Fruit fly (Drosophila melanogaster) whole organism, adult: Measurements from ENCODE around the gene yellow-g2.

Experiments
- CG11617 ChIP-seq: fragments of 200-800 bp; sonication (Bioruptor generic); optimal IDR thresholded peaks from 2 replicates; lab custom pipeline; 2017; ENCODE audit warnings: mild to moderate bottlenecking, missing biosample characterization, missing genetic modification reagents, missing genetic modification characterization
- CG12768 ChIP-seq: fragments of 200-800 bp; sonication (Bioruptor generic); optimal IDR thresholded peaks from 2 replicates; lab custom pipeline; 2017; ENCODE audit warnings: missing biosample characterization, missing genetic modification characterization, mild to moderate bottlenecking, moderate library complexity, missing genetic modification reagents
- CG14711 ChIP-seq: fragments of 200-800 bp; sonication (Bioruptor generic); optimal IDR thresholded peaks from 2 replicates; lab custom pipeline; 2018; ENCODE audit warnings: missing biosample characterization, mild to moderate bottlenecking, missing genetic modification characterization, moderate library complexity
- CG1620 ChIP-seq: fragments of 200-800 bp; sonication (Bioruptor generic); optimal IDR thresholded peaks from 2 replicates; lab custom pipeline; 2016; ENCODE audit warnings: missing biosample characterization, missing genetic modification characterization
- CG33017 ChIP-seq: fragments of 200-800 bp; sonication (Bioruptor generic); optimal IDR thresholded peaks from 2 replicates; lab custom pipeline; 2018; ENCODE audit warnings: missing biosample characterization, mild to moderate bottlenecking, missing genetic modification characterization, moderate library complexity
- CG5204 ChIP-seq: fragments of 200-800 bp; sonication (Bioruptor generic); optimal IDR thresholded peaks from 2 replicates; lab custom pipeline; 2016; ENCODE audit warnings: missing biosample characterization, missing genetic modification characterization
- CG7045 ChIP-seq: fragments of 200-800 bp; sonication (Bioruptor generic); optimal IDR thresholded peaks from 2 replicates; lab custom pipeline; 2017; ENCODE audit warnings: missing biosample characterization, mild to moderate bottlenecking, missing genetic modification characterization
- CG7101 ChIP-seq: fragments of 200-800 bp; sonication (Bioruptor generic); optimal IDR thresholded peaks from 2 replicates; lab custom pipeline; 2018; ENCODE audit warnings: missing biosample characterization, mild to moderate bottlenecking, missing genetic modification characterization, moderate library complexity
- Clk ChIP-seq: fragments of 200-800 bp; sonication (Bioruptor generic); optimal IDR thresholded peaks from 2 replicates; lab custom pipeline; 2017; ENCODE audit warnings: missing biosample characterization, missing genetic modification characterization
- Crg-1 ChIP-seq: fragments of 200-800 bp; sonication (Bioruptor generic); optimal IDR thresholded peaks from 2 replicates; lab custom pipeline; 2016; ENCODE audit warnings: missing biosample characterization, missing genetic modification characterization
- Hr96 ChIP-seq: fragments of 200-800 bp; sonication (Bioruptor generic); optimal IDR thresholded peaks from 2 replicates; lab custom pipeline; 2016; ENCODE audit warnings: missing biosample characterization, missing genetic modification characterization
- Mnt ChIP-seq: fragments of 200-800 bp; sonication (Bioruptor generic); optimal IDR thresholded peaks from 2 replicates; lab custom pipeline; 2016; ENCODE audit warnings: missing biosample characterization, mild to moderate bottlenecking, missing genetic modification characterization
- bab1 ChIP-seq: fragments of 200-800 bp; sonication (Bioruptor generic); optimal IDR thresholded peaks from 3 replicates; lab custom pipeline; 2019; ENCODE audit warnings: missing biosample characterization, mild to moderate bottlenecking, missing genetic modification characterization, moderate library complexity
- cic ChIP-seq: fragments of 200-800 bp; sonication (Bioruptor generic); optimal IDR thresholded peaks from 2 replicates; lab custom pipeline; 2017; ENCODE audit warnings: missing biosample characterization, mild to moderate bottlenecking, missing genetic modification characterization, moderate library complexity
- cnc ChIP-seq, 2 experiments: fragments of >200 bp; optimal IDR thresholded peaks; 2 replicates each; lab custom pipeline; 2017
- kay ChIP-seq: fragments of 200-800 bp; sonication (Bioruptor generic); peaks from one replicate; lab custom pipeline; 2016; ENCODE audit warnings: missing biosample characterization, missing genetic modification characterization, borderline replicate concordance
- ovo ChIP-seq: fragments of 200-800 bp; sonication (Bioruptor generic); optimal IDR thresholded peaks from 2 replicates; lab custom pipeline; 2016; ENCODE audit warnings: missing biosample characterization, missing genetic modification characterization
- pad ChIP-seq: fragments of 200-800 bp; sonication (Bioruptor generic); optimal IDR thresholded peaks from 3 replicates; lab custom pipeline; 2017; ENCODE audit warnings: missing biosample characterization, missing genetic modification characterization, mild to moderate bottlenecking, moderate library complexity, missing genetic modification reagents
- tj ChIP-seq: fragments of 200-800 bp; sonication (Bioruptor generic); optimal IDR thresholded peaks from 3 replicates; lab custom pipeline; 2017; ENCODE audit warnings: missing biosample characterization, mild to moderate bottlenecking, missing genetic modification characterization, moderate library complexity
- toe ChIP-seq: fragments of 200-800 bp; sonication (Bioruptor generic); optimal IDR thresholded peaks from 2 replicates; lab custom pipeline; 2016; ENCODE audit warnings: missing biosample characterization, missing genetic modification characterization

yellow-g2 gene

dm6 chr3L:2265692-2266444 is 10.5 kb upstream of the yellow-g2 start, which contains the start of the genes ecd and CG13806:
Gene ecd, minus strand, starts transcription at chr3L:2265857.
Gene CG13806, plus strand, starts transcription at chr3L:2266394.
- peak; percentile 5 for TF ChIP-seq Hr96
- TF ChIP-seq pad (GFP tag; lab: Kevin White, UChicago): no peak
- peak; percentile 32 for TF ChIP-seq ovo (GFP tag; lab: Kevin White, UChicago)
- TF ChIP-seq CG7101 (tag; lab: Kevin White, UChicago): peak; percentile 22
- TF ChIP-seq CG1620 (GFP tag; lab: Kevin White, UChicago): peak; percentile 30

- TF ChIP-seq CG5204 (GFP tag; lab: Kevin White, UChicago): no peak
- TF ChIP-seq CG33017 (tag; lab: Kevin White, UChicago): no peak
- no peak for TF ChIP-seq Crg-1 (GFP tag; lab: Kevin White, UChicago)
- TF ChIP-seq CG12768 (GFP tag; lab: Kevin White, UChicago): no peak
- no peak for TF ChIP-seq tj (GFP tag; lab: Kevin White, UChicago)
- TF ChIP-seq Hr96: no peak
- TF ChIP-seq CG7101 (tag; lab: Kevin White, UChicago): no peak
- no peak for TF ChIP-seq Clk (GFP tag; lab: Kevin White, UChicago)
- no peak for TF ChIP-seq CG11617 (GFP tag; lab: Kevin White, UChicago)
- no peak for TF ChIP-seq CG1620 (GFP tag; lab: Kevin White, UChicago)
- TF ChIP-seq ovo (GFP tag; lab: Kevin White, UChicago): no peak
- TF ChIP-seq CG14711 (tag; lab: Kevin White, UChicago): no peak
These were observed 8.8 kb upstream of the yellow-g2 start, which contains the start of gene obst-I for dm6 chr3L:2267558-2267957. Gene obst-I, plus strand, starts transcription at chr3L:2267858.

- TF ChIP-seq cic (no peak), cnc (optimal IDR thresholded peaks at IDR 0.05; lab: Kevin White, UChicago) (no peak), CG7045 (GFP tag; lab: Kevin White, UChicago) (no peak), CG11617 (GFP tag; lab: Kevin White, UChicago) (no peak), CG1620 (GFP tag; lab: Kevin White, UChicago) (no peak), toe (GFP tag; lab: Kevin White, UChicago) (no peak), bab1 (GFP tag; lab: Kevin White, UChicago) (no peak), tj (GFP tag; lab: Kevin White, UChicago) (no peak), Crg-1 (GFP tag; lab: Kevin White, UChicago) (no peak)
These were observed 7.8 kb upstream of the yellow-g2 start, which contains the start of gene CG32302 for dm6 chr3L:2268525-2268924. Gene CG32302, plus strand, starts transcription at chr3L:2268825.

- TF ChIP-seq CG7045 (GFP tag; lab: Kevin White, UChicago): no peak
- no peak for TF ChIP-seq pad (GFP tag; lab: Kevin White, UChicago)
- TF ChIP-seq bab1 (GFP tag; lab: Kevin White, UChicago): no peak
- TF ChIP-seq Clk (GFP tag; lab: Kevin White, UChicago): no peak
- TF ChIP-seq Hr96: no peak
These were observed 3.7 kb upstream of the yellow-g2 start, which contains the start of gene yellow-g for dm6 chr3L:2272669-2273068. Gene yellow-g, minus strand, starts transcription at chr3L:2272769.

- TF ChIP-seq Clk (GFP tag; lab: Kevin White, UChicago): no peak
- no peak for TF ChIP-seq Crg-1 (GFP tag; lab: Kevin White, UChicago)
- no peak for TF ChIP-seq toe (GFP tag; lab: Kevin White, UChicago)
- TF ChIP-seq CG33017 (tag; lab: Kevin White, UChicago): no peak
- no peak for TF ChIP-seq CG7045 (GFP tag; lab: Kevin White, UChicago)
- TF ChIP-seq kay (GFP tag; lab: Kevin White, UChicago): no peak
- no peak for TF ChIP-seq CG14711 (tag; lab: Kevin White, UChicago)
- TF ChIP-seq pad (GFP tag; lab: Kevin White, UChicago): no peak
- TF ChIP-seq CG11617 (GFP tag; lab: Kevin White, UChicago): no peak
- no peak for TF ChIP-seq CG5204 (GFP tag; lab: Kevin White, UChicago)
- no peak for TF ChIP-seq Hr96
- TF ChIP-seq ovo (GFP tag; lab: Kevin White, UChicago): no peak
- TF ChIP-seq Mnt (GFP tag; lab: Kevin White, UChicago): no peak
These were observed 3.0 kb upstream of the yellow-g2 start for dm6 chr3L:2273392-2273791.

dm6 chr3L:2282506-2282905 is 6.2 kb downstream of the yellow-g2 start, which contains the start of gene MsR2:
Gene MsR2, plus strand, starts transcription at chr3L:2282883.
- no peak for TF ChIP-seq tj (GFP tag; lab: Kevin White, UChicago)

- TF ChIP-seq bab1 (GFP tag; lab: Kevin White, UChicago): no peak
- TF ChIP-seq Mnt (GFP tag; lab: Kevin White, UChicago): no peak
- TF ChIP-seq CG1620 (GFP tag; lab: Kevin White, UChicago): no peak
- TF ChIP-seq pad (GFP tag; lab: Kevin White, UChicago): no peak
- TF ChIP-seq CG14711 (tag; lab: Kevin White, UChicago): no peak
- no peak for TF ChIP-seq kay (GFP tag; lab: Kevin White, UChicago)
- TF ChIP-seq tj (GFP tag; lab: Kevin White, UChicago): no peak
- TF ChIP-seq toe (GFP tag; lab: Kevin White, UChicago): no peak
- no peak for TF ChIP-seq CG12768 (GFP tag; lab: Kevin White, UChicago)
- no peak for TF ChIP-seq cnc (optimal IDR thresholded peaks at IDR 0.05; lab: Kevin White, UChicago)
- TF ChIP-seq ovo (GFP tag; lab: Kevin White, UChicago): no peak
- TF ChIP-seq Hr96: no peak
- no peak for TF ChIP-seq cic
- no peak for TF ChIP-seq CG33017 (tag; lab: Kevin White, UChicago)
- no peak for TF ChIP-seq CG11617 (GFP tag; lab: Kevin White, UChicago)
These were observed 46.0 kb downstream of the yellow-g2 start, which contains the start of gene MsR1 for dm6 chr3L:2322257-2322776. Gene MsR1, plus strand, starts transcription at chr3L:2322693.
